Fruit fly (Drosophila melanogaster) whole organism, embryonic: Measurements from ENCODE around the gene CG42390.

Experiments used
- Ada2b ChIP-seq: fragments of 200-800 bp; sonication (Bioruptor generic); IDR thresholded peaks from 2 replicates; pipeline ENCODE4 v1.3.6; 2022; ENCODE audit warnings: missing biosample characterization, missing genetic modification characterization
- Atf-2 ChIP-seq: fragments of 200-800 bp; sonication (Bioruptor generic); optimal IDR thresholded peaks from 2 replicates; lab custom pipeline; 2016; ENCODE audit warnings: missing biosample characterization, missing genetic modification characterization
- CG11093 ChIP-seq: fragments of 200-800 bp; sonication (Bioruptor generic); IDR thresholded peaks from 3 replicates; pipeline ENCODE4 v1.3.6; 2022; ENCODE audit warnings: missing biosample characterization, missing genetic modification characterization
- CG11247 ChIP-seq: fragments of 200-800 bp; sonication (Bioruptor generic); IDR thresholded peaks from 2 replicates; pipeline ENCODE4 v1.3.6; 2022; ENCODE audit warnings: missing biosample characterization, missing genetic modification characterization
- CG12104 ChIP-seq: fragments of 200-800 bp; sonication (Bioruptor generic); optimal IDR thresholded peaks from 3 replicates; lab custom pipeline; 2016; ENCODE audit warnings: missing biosample characterization, missing genetic modification characterization
- CG13424 ChIP-seq: fragments of 200-800 bp; sonication (Bioruptor generic); optimal IDR thresholded peaks from 2 replicates; lab custom pipeline; 2019; ENCODE audit warnings: missing biosample characterization, mild to moderate bottlenecking, missing genetic modification characterization, moderate library complexity
- CG14014 ChIP-seq: fragments of 200-800 bp; sonication (Bioruptor generic); IDR thresholded peaks from 2 replicates; pipeline ENCODE4 v1.3.6; 2022; ENCODE audit warnings: missing biosample characterization, missing genetic modification characterization
- CG14965 ChIP-seq: fragments of 200-800 bp; sonication (Bioruptor generic); optimal IDR thresholded peaks from 2 replicates; lab custom pipeline; 2016; ENCODE audit warnings: missing biosample characterization, missing genetic modification characterization, borderline replicate concordance
- CG15269 ChIP-seq: fragments of 200-800 bp; sonication (Bioruptor generic); optimal IDR thresholded peaks from 2 replicates; lab custom pipeline; 2018; ENCODE audit warnings: missing biosample characterization, mild to moderate bottlenecking, missing genetic modification characterization, moderate library complexity
- CG15601 ChIP-seq: fragments of 200-800 bp; sonication (Bioruptor generic); optimal IDR thresholded peaks from 3 replicates; lab custom pipeline; 2019; ENCODE audit warnings: missing biosample characterization, mild to moderate bottlenecking, missing genetic modification characterization, moderate library complexity
- CG17359 ChIP-seq: fragments of 200-800 bp; sonication (Bioruptor generic); optimal IDR thresholded peaks from 3 replicates; lab custom pipeline; 2018; ENCODE audit warnings: missing biosample characterization, mild to moderate bottlenecking, missing genetic modification characterization, moderate library complexity
- CG17385 ChIP-seq: fragments of 200-800 bp; sonication (Bioruptor generic); optimal IDR thresholded peaks from 3 replicates; lab custom pipeline; 2018; ENCODE audit warnings: missing biosample characterization, mild to moderate bottlenecking, missing genetic modification characterization
- CG17829 ChIP-seq: fragments of 200-800 bp; optimal IDR thresholded peaks from 2 replicates; lab custom pipeline; 2019; ENCODE audit warnings: missing biosample characterization, mild to moderate bottlenecking, missing genetic modification characterization, moderate library complexity
- CG33557 ChIP-seq: fragments of 200-800 bp; sonication (Bioruptor generic); optimal IDR thresholded peaks from 2 replicates; lab custom pipeline; 2019; ENCODE audit warnings: missing biosample characterization, mild to moderate bottlenecking, missing genetic modification characterization, moderate library complexity
- CG4854 ChIP-seq: fragments of 200-800 bp; sonication (Bioruptor generic); optimal IDR thresholded peaks from 2 replicates; lab custom pipeline; 2016; ENCODE audit warnings: missing biosample characterization, missing genetic modification characterization, inconsistent platforms
- CG6854 ChIP-seq: fragments of 200-800 bp; sonication (Bioruptor generic); optimal IDR thresholded peaks from 3 replicates; lab custom pipeline; 2017; ENCODE audit warnings: missing biosample characterization, mild to moderate bottlenecking, missing genetic modification characterization
- CG9932 ChIP-seq: fragments of 200-800 bp; sonication (Bioruptor generic); IDR thresholded peaks from 2 replicates; pipeline ENCODE4 v1.3.6; 2022; ENCODE audit warnings: missing biosample characterization, missing genetic modification characterization
- D19B ChIP-seq: fragments of 200-800 bp; sonication (Bioruptor generic); optimal IDR thresholded peaks from 2 replicates; lab custom pipeline; 2017; ENCODE audit warnings: missing biosample characterization, mild to moderate bottlenecking, missing genetic modification characterization
- Dip3 ChIP-seq: fragments of 200-800 bp; sonication (Bioruptor generic); optimal IDR thresholded peaks from 3 replicates; lab custom pipeline; 2016; ENCODE audit warnings: missing biosample characterization, missing genetic modification characterization
- E2f1 ChIP-seq: fragments of 200-800 bp; sonication (Bioruptor generic); IDR thresholded peaks from 2 replicates; pipeline ENCODE4 v1.3.6; 2022; ENCODE audit warnings: missing biosample characterization, missing genetic modification characterization
- Eip74EF ChIP-seq, 2 experiments: fragments of 200-800 bp in 1 of 2; fragments of >200 bp in 1 of 2; sonication (Bioruptor generic) in 1 of 2; optimal IDR thresholded peaks; 2 replicates each; lab custom pipeline; 2017 to 2019; ENCODE audit warnings: missing biosample characterization in 2 of 2, missing genetic modification characterization in 2 of 2, mild to moderate bottlenecking in 1 of 2, moderate library complexity in 1 of 2
- Fer1 ChIP-seq: fragments of 200-800 bp; sonication (Bioruptor generic); optimal IDR thresholded peaks from 2 replicates; lab custom pipeline; 2017; ENCODE audit warnings: missing biosample characterization, mild to moderate bottlenecking, missing genetic modification characterization
- Fer2 ChIP-seq: fragments of 200-800 bp; sonication (Bioruptor generic); optimal IDR thresholded peaks from 2 replicates; lab custom pipeline; 2018; ENCODE audit warnings: missing biosample characterization, mild to moderate bottlenecking, missing genetic modification characterization, moderate library complexity
- Fer3 ChIP-seq: fragments of 200-800 bp; sonication (Bioruptor generic); optimal IDR thresholded peaks from 2 replicates; lab custom pipeline; 2018; ENCODE audit warnings: missing biosample characterization, mild to moderate bottlenecking, missing genetic modification characterization, moderate library complexity
- H2.0 ChIP-seq: fragments of 200-800 bp; sonication (Bioruptor generic); IDR thresholded peaks from 2 replicates; pipeline ENCODE4 v1.3.6; 2022; ENCODE audit warnings: missing biosample characterization, missing genetic modification characterization
- Hmr ChIP-seq: fragments of 200-800 bp; sonication (Bioruptor generic); optimal IDR thresholded peaks from 3 replicates; lab custom pipeline; 2017; ENCODE audit warnings: mild to moderate bottlenecking, missing biosample characterization, missing genetic modification reagents, missing genetic modification characterization
- Mrtf ChIP-seq: fragments of 200-800 bp; sonication (Bioruptor generic); IDR thresholded peaks from 3 replicates; pipeline ENCODE4 v1.3.6; 2022; ENCODE audit warnings: missing biosample characterization, missing genetic modification characterization
- Nf-YA ChIP-seq: fragments of 200-800 bp; sonication (Bioruptor generic); IDR thresholded peaks from 2 replicates; pipeline ENCODE4 v1.3.6; 2022; ENCODE audit warnings: missing biosample characterization, missing genetic modification characterization
- Oli ChIP-seq: fragments of 200-800 bp; sonication (Bioruptor generic); optimal IDR thresholded peaks from 2 replicates; lab custom pipeline; 2018; ENCODE audit warnings: missing biosample characterization, mild to moderate bottlenecking, missing genetic modification characterization, moderate library complexity
- PHDP ChIP-seq: fragments of 200-800 bp; sonication (Bioruptor generic); optimal IDR thresholded peaks from 3 replicates; lab custom pipeline; 2018; ENCODE audit warnings: missing biosample characterization, mild to moderate bottlenecking, missing genetic modification characterization, moderate library complexity
- Pdp1 ChIP-seq, 2 experiments: fragments of 200-800 bp; sonication (Bioruptor generic); optimal IDR thresholded peaks; 3 replicates each; lab custom pipeline; 2016; ENCODE audit warnings: missing biosample characterization in 2 of 2, missing genetic modification characterization in 2 of 2, mild to moderate bottlenecking in 1 of 2, moderate library complexity in 1 of 2
- Rx ChIP-seq: fragments of 200-800 bp; sonication (Bioruptor generic); IDR thresholded peaks from 2 replicates; pipeline ENCODE4 v1.3.6; 2022; ENCODE audit warnings: missing biosample characterization, missing genetic modification characterization
- Six4 ChIP-seq: fragments of 200-800 bp; sonication (Bioruptor generic); optimal IDR thresholded peaks from 2 replicates; lab custom pipeline; 2016; ENCODE audit warnings: missing biosample characterization, missing genetic modification characterization
- Sox102F ChIP-seq: fragments of 200-800 bp; sonication (Bioruptor generic); optimal IDR thresholded peaks from 2 replicates; lab custom pipeline; 2018; ENCODE audit warnings: missing biosample characterization, mild to moderate bottlenecking, missing genetic modification characterization, moderate library complexity
- Xbp1 ChIP-seq: fragments of 200-800 bp; sonication (Bioruptor generic); optimal IDR thresholded peaks from 3 replicates; lab custom pipeline; 2016; ENCODE audit warnings: missing biosample characterization, mild to moderate bottlenecking, missing genetic modification characterization
- ab ChIP-seq: fragments of 200-800 bp; sonication (Bioruptor generic); optimal IDR thresholded peaks from 2 replicates; lab custom pipeline; 2016; ENCODE audit warnings: missing biosample characterization, missing genetic modification characterization
- bab2 ChIP-seq: fragments of 200-800 bp; sonication (Bioruptor generic); optimal IDR thresholded peaks from 2 replicates; lab custom pipeline; 2016; ENCODE audit warnings: missing biosample characterization, missing genetic modification characterization
- chif ChIP-seq, 2 experiments: fragments of 200-800 bp; sonication (Bioruptor generic); optimal IDR thresholded peaks; 3 replicates each; lab custom pipeline; 2016; ENCODE audit warnings: missing biosample characterization in 2 of 2, missing genetic modification characterization in 2 of 2
- dmrt99B ChIP-seq: fragments of 200-800 bp; sonication (Bioruptor generic); optimal IDR thresholded peaks from 2 replicates; lab custom pipeline; 2018; ENCODE audit warnings: missing biosample characterization, mild to moderate bottlenecking, missing genetic modification characterization, moderate library complexity
- dpn ChIP-seq, 2 experiments: fragments of 200-800 bp; sonication (Bioruptor generic); optimal IDR thresholded peaks; 3 replicates each; lab custom pipeline; 2016; ENCODE audit warnings: missing biosample characterization in 2 of 2, missing genetic modification characterization in 2 of 2
- mam ChIP-seq: fragments of 200-800 bp; sonication (Bioruptor generic); optimal IDR thresholded peaks from 3 replicates; lab custom pipeline; 2016; ENCODE audit warnings: missing biosample characterization, missing genetic modification characterization
- pita ChIP-seq: fragments of 200-800 bp; sonication (Bioruptor generic); optimal IDR thresholded peaks from 2 replicates; lab custom pipeline; 2017; ENCODE audit warnings: missing biosample characterization, mild to moderate bottlenecking, missing genetic modification characterization
- slbo ChIP-seq: fragments of 200-800 bp; sonication (Bioruptor generic); IDR thresholded peaks from 2 replicates; pipeline ENCODE4 v1.3.6; 2022; ENCODE audit warnings: missing biosample characterization, missing genetic modification characterization
- sug ChIP-seq: fragments of 200-800 bp; optimal IDR thresholded peaks from 2 replicates; lab custom pipeline; 2019; ENCODE audit warnings: missing biosample characterization, mild to moderate bottlenecking, missing genetic modification characterization, moderate library complexity
- trh ChIP-seq: fragments of 200-800 bp; sonication (Bioruptor generic); optimal IDR thresholded peaks from 2 replicates; lab custom pipeline; 2016; ENCODE audit warnings: missing biosample characterization, missing genetic modification characterization
- twi ChIP-seq: fragments of 200-800 bp; optimal IDR thresholded peaks from 2 replicates; lab custom pipeline; 2019; ENCODE audit warnings: missing biosample characterization, mild to moderate bottlenecking, missing genetic modification characterization, moderate library complexity
- yki ChIP-seq: fragments of >200 bp; optimal IDR thresholded peaks from 3 replicates; lab custom pipeline; 2018
- zen2 ChIP-seq: fragments of 200-800 bp; sonication (Bioruptor generic); IDR thresholded peaks from 3 replicates; pipeline ENCODE4 v1.3.6; 2022; ENCODE audit warnings: missing biosample characterization, missing genetic modification characterization; ENCODE audit not compliant: partially characterized antibody
- zfh2 ChIP-seq: fragments of 200-800 bp; sonication (Bioruptor generic); optimal IDR thresholded peaks from 2 replicates; lab custom pipeline; 2016; ENCODE audit warnings: missing biosample characterization, missing genetic modification characterization

CG42390 gene

dm6 chr3R:22119354-22119753, 507 bp upstream of the CG42390 start, which contains the start of gene Ir94c (continued):
- TF ChIP-seq Atf-2 (GFP tag; lab: Kevin White, UChicago), result no peak
- no peak for TF ChIP-seq trh
- TF ChIP-seq D19B (GFP tag; lab: Kevin White, UChicago), result no peak
- TF ChIP-seq ab (GFP tag; lab: Kevin White, UChicago), result no peak

- TF ChIP-seq Xbp1, result peak; percentile 37
- no peak for TF ChIP-seq zen2 (GFP tag; lab: Robert Waterston, UW)
- TF ChIP-seq Fer1, result no peak
- TF ChIP-seq Hmr, result peak; percentile 60
- TF ChIP-seq Nf-YA (GFP tag; lab: Robert Waterston, UW), result peak; percentile 26; the same call in 1 of the 2 replicates
- peak; percentile 84 for TF ChIP-seq slbo (GFP tag; lab: Robert Waterston, UW)
- TF ChIP-seq H2.0 (GFP tag; lab: Robert Waterston, UW), result peak; percentile 31; the same call in 1 of the 2 replicates
- peak; percentile 56 for TF ChIP-seq Fer2 (tag; lab: Kevin White, UChicago)
- TF ChIP-seq Eip74EF (GFP tag; optimal IDR thresholded peaks at IDR 0.05; lab: Kevin White, UChicago), result peak in 1 of 2 experiments; percentile 71
- TF ChIP-seq pita (GFP tag; lab: Kevin White, UChicago), result no peak
- peak; percentile 26 for TF ChIP-seq Six4 (GFP tag; lab: Kevin White, UChicago)
- peak; percentile 59 for TF ChIP-seq Oli (tag; lab: Kevin White, UChicago)
- no peak for TF ChIP-seq sug
- peak; percentile 54 for TF ChIP-seq bab2 (GFP tag; lab: Kevin White, UChicago)
- peak; percentile 49 for TF ChIP-seq CG6854 (GFP tag; lab: Kevin White, UChicago)
- peak; percentile 74 for TF ChIP-seq Fer3 (tag; lab: Kevin White, UChicago)
- peak; percentile 26 for TF ChIP-seq zfh2 (GFP tag; lab: Kevin White, UChicago)
- peak; percentile 41 for TF ChIP-seq twi (tag; lab: Kevin White, UChicago)
- TF ChIP-seq CG15269, result peak; percentile 75
- TF ChIP-seq PHDP (tag; lab: Kevin White, UChicago), result no peak
- peak; percentile 57 for TF ChIP-seq Sox102F (GFP tag; lab: Kevin White, UChicago)
- peak; percentile 15 for TF ChIP-seq CG4854 (GFP tag; lab: Kevin White, UChicago)
- TF ChIP-seq dpn (GFP tag; optimal IDR thresholded peaks at IDR 0.05; lab: Kevin White, UChicago), result peak; percentile 33 to 41
- TF ChIP-seq mam (GFP tag; lab: Kevin White, UChicago), result peak; percentile 49
- TF ChIP-seq Dip3 (GFP tag; lab: Kevin White, UChicago), result peak; percentile 18
- TF ChIP-seq Rx (GFP tag; lab: Robert Waterston, UW), result 0 out of 2 replicates have a peak, but pooled peaks have one; percentile 27
- TF ChIP-seq dmrt99B (tag; lab: Kevin White, UChicago), result peak; percentile 70
- TF ChIP-seq CG11093 (GFP tag; lab: Robert Waterston, UW), result 0 out of 3 replicates have a peak, but pooled peaks have one; percentile 30
- no peak for TF ChIP-seq CG17359 (tag; lab: Kevin White, UChicago)
- TF ChIP-seq CG11247 (GFP tag; lab: Robert Waterston, UW), result peak; percentile 67
- no peak for TF ChIP-seq CG33557 (GFP tag; lab: Kevin White, UChicago)
- TF ChIP-seq CG14965 (GFP tag; lab: Kevin White, UChicago), result no peak
- TF ChIP-seq CG17829, result no peak
- no peak for TF ChIP-seq chif (GFP tag; optimal IDR thresholded peaks at IDR 0.05; lab: Kevin White, UChicago)
- peak in 1 of 2 experiments; percentile 6 for TF ChIP-seq Pdp1 (GFP tag; optimal IDR thresholded peaks at IDR 0.05; lab: Kevin White, UChicago)
- TF ChIP-seq CG13424 (tag; lab: Kevin White, UChicago), result peak; percentile 67
- peak; percentile 70 for TF ChIP-seq Ada2b
- peak; percentile 25 for TF ChIP-seq CG12104 (GFP tag; lab: Kevin White, UChicago)
- peak; percentile 60; the same call in 1 of the 3 replicates for TF ChIP-seq Mrtf
- no peak for TF ChIP-seq yki (lab: Kevin White, UChicago)
- TF ChIP-seq CG17385 (GFP tag; lab: Kevin White, UChicago), result peak; percentile 50
- TF ChIP-seq E2f1, result peak; percentile 57
- TF ChIP-seq CG9932, result peak; percentile 88
- TF ChIP-seq CG14014, result peak; percentile 73
- no peak for TF ChIP-seq CG15601 (tag; lab: Kevin White, UChicago)
Measured at dm6 chr3R:22121220-22121619, 1.4 kb downstream of the CG42390 start.
